Worm (Caenorhabditis elegans) whole organism, L4/young adult: Measurements from ENCODE around the gene cah-2.
"Not testable (repeated sequence)": the region's sequence is repeated elsewhere in the genome, so short reads cannot be mapped to it uniquely, and the experiment has no call there.

Source experiments
- W03F9.2 ChIP-seq: fragments of 150-350 bp; optimal IDR thresholded peaks from 2 replicates; lab custom pipeline; 2014; ENCODE audit warnings: missing biosample characterization, missing genetic modification characterization
- dao-5 ChIP-seq: sonication (generic microtip); optimal IDR thresholded peaks from 2 replicates; lab custom pipeline; 2016; ENCODE audit warnings: missing genotype, missing genetic modification characterization, moderate library complexity, missing compliant biosample characterization
- him-1 ChIP-seq: sonication (generic microtip); optimal IDR thresholded peaks from 2 replicates; lab custom pipeline; 2016; ENCODE audit warnings: missing genotype, missing genetic modification reagents, missing genetic modification characterization, missing compliant biosample characterization

cah-2 gene

DNA sequence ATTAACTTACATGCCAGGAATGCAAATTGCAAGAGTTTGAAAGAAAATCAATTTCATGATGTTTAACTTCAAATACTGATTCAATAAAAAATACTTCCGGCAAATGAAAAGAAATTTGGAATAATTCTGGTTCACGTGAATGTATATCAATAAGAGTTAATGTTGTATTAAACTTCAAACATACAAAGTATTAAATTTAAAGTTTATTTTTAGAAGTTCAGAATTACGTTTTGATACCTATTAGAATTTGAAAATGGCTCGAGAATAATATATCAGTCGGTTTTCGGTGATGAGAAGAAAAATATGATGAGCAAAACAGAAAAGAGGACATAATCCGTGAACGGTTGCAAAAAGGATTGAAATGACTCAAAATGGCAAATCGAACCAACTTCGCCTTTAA, 6.7 kb upstream of the cah-2 start, which contains the start of gene D1022.9:
Gene D1022.9 (minus strand): TSS at position 101 of the 400 bp plus-strand sequence.
- TF ChIP-seq W03F9.2 (no peak), dao-5 (no peak), him-1 (tag; lab: Kevin White, UChicago) (no peak)

DNA sequence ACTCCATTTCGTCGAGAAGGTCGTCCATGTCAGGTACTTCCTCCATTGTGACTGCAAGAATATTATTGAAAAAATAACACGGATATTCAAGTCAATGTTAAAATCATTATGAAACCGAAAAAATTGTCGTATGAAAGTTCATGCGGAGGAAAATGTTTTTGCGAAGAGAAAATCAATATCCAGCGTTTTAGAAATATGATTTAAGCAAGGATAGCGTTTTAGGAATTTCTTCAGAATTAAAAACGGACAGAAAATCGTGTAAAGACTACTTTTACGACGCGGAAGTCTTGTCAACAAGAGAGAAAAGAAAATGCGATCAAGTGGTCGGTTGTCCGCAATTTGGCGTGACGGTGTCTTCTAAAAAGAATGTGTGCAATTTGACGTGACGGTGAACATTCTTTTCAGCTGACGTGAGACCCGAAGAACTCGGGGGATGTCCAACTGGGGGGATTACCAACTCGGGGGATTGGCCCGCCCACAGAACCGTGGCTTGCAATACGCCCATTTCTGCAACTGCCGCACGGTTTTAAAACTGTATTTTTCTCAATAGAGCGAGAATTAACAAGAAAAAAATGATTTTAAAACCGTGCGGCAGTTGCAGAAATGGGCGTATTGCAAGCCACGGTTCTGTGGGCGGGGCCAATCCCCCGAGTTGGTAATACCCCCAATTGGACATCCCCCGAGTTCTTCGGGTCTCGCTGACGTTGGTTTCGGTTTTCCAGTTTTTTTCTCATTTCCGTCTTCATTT, 4.2 kb downstream of the cah-2 start, which contains the start of the genes aka-1 and ubc-6:
Gene aka-1 (minus strand): TSS at position 51 of the 748 bp plus-strand sequence.
Gene ubc-6 (plus strand): TSS at position 701 of the 748 bp plus-strand sequence.
- TF ChIP-seq W03F9.2, result peak; percentile 71
- TF ChIP-seq dao-5, result peak; percentile 7
- TF ChIP-seq him-1 (tag; lab: Kevin White, UChicago), result peak; percentile 78

DNA sequence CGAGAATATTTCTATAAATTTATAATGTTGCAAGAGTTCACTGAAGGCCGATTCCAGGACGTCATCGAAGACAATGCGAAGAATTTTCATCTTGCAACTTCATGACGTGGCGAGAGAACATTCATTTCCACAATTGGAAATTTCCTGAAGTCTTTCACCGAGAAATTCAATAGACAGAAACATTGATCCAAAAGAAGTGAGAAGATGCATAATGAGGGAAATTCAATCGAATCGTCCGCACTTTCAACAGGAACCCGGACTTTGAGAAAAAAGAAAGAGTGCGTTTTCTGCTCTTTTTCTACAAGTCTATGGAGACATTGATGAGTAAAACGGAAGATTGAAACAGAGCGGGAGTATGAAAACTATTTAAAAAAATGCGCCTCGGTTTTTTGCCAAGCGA, 13.6 kb downstream of the cah-2 start:
- TF ChIP-seq dao-5, result no peak
- no peak for TF ChIP-seq him-1 (tag; lab: Kevin White, UChicago)
- no peak for TF ChIP-seq W03F9.2

DNA sequence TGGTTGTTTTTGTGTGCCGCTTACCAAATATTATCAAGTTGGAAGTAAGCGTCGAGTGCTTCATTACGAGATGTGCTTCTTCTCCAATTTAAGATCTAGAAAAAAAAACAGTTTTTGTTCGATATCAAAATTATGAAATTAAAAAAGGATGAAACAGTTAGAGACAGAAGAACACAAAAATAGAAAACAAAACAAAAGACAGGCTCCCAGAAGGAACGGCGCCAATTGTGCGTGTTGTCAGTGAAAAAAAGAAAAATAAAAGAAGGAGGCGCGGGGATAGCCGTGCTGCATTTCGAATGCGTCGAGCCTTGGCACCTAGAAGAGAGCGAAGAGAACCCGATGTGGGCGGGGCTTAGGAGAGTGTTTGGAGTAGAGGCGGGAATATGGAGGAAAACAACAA, 17.4 kb downstream of the cah-2 start, which contains the start of gene sro-1:
Gene sro-1 (minus strand): TSS at position 101 of the 400 bp plus-strand sequence.
- TF ChIP-seq W03F9.2, result no peak
- no peak for TF ChIP-seq him-1 (tag; lab: Kevin White, UChicago)
- no peak for TF ChIP-seq dao-5

DNA sequence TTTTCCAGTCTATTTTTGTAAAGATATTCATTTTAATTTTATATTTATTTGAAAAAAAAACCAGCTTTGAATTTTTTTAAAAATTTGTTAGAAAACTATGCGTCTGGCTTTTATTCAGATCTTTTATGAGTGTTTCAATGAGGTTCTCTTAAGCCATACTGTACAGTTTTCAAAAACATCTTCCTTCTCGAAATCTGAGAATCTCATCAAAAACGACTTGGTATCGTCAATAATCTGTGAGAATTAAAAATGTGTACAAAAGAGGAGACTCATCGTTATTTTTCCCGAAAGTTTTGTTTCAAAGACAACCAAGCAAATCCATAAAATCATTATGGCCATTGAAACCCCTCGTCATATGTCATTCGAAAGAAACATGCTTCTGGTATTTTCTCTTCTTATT, 23.7 kb downstream of the cah-2 start, which contains the start of gene D1022.2:
Gene D1022.2 (plus strand): TSS at position 301 of the 400 bp plus-strand sequence.
- no peak for TF ChIP-seq W03F9.2
- TF ChIP-seq dao-5, result no peak
- no peak for TF ChIP-seq him-1 (tag; lab: Kevin White, UChicago)

DNA sequence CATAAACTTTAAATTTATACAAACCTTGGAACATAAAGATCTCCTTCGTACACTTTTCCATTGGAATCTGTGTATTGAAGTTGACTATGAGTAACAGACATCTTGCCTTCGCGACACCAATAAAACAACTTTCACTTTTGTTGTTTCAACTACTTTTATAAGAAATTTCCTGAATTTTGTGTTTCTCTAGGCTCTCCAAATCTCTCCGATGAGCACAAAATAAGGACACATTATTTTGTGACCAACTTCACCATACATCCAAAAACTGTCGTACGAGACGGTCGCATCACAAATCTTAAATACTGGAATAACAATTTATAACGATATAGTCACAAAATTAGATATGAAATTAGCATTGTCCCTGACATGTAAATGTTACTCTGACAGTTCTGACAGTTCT, 24.2 kb downstream of the cah-2 start, which contains the start of gene D1022.5:
Gene D1022.5 (minus strand): TSS at position 101 of the 400 bp plus-strand sequence.
- TF ChIP-seq W03F9.2, result no peak
- no peak for TF ChIP-seq dao-5
- no peak for TF ChIP-seq him-1 (tag; lab: Kevin White, UChicago)

DNA sequence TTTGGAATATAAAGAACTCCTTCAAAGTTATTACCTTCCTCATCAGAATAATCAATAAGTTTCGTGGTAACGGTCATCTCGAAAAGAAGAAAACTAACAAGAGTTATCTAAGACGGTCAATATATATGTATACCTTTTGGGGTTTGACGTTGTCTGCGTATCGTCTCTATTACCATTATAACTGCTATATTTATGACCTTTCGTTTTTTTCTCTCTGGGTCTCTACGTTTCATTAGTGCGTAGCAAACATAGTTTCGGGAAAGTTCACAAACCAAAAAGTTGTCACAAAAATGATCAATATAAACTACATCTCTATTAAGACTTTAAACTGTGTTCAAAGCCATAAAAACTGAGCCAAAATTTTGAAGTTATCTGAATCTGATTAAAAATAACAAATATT, 25.7 kb downstream of the cah-2 start, which contains the start of gene D1022.4:
Gene D1022.4 (minus strand): TSS at position 83 of the 400 bp plus-strand sequence.
- TF ChIP-seq dao-5 (no peak), him-1 (tag; lab: Kevin White, UChicago) (no peak), W03F9.2 (no peak)

DNA sequence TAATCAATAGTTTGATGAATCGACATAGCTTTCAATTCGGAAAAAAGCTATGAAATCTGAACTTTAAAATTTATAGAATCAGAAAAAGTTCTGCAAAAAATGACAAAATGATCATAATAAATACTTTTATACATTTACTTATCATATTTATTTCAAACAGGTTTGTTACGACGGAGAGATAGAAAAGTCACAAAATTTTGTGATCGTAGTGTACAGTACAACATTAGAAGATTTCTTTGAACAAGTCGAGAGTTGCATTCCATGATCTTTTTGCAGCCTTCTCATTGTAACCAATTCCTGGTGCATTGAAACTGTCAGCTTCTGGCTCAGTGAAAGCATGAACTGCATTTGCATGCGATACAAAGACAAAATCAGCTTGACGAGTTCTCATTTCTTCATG, 26.7 kb downstream of the cah-2 start, which contains the start of gene D1022.3:
Gene D1022.3 (minus strand): TSS at position 101 of the 400 bp plus-strand sequence.
- TF ChIP-seq dao-5, result no peak
- TF ChIP-seq him-1 (tag; lab: Kevin White, UChicago), result no peak
- no peak for TF ChIP-seq W03F9.2

DNA sequence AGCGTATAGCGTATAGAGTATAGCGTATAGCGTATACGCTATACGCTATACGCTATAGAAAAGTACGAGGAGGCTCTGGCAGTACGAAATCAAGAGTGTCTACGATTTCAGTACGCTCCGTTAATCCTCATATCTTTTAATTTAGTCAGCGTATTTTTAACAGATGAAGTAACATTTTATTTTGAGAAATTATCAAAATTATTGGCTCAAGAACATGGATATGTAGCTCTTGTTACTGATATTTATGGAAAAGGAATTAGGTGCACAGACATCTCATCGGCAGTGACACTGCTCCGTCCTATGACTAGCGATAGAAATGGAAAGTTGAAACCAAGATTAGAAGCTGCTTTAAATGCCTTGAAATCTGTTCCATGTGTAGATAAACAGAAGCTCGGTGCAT, 48.0 kb downstream of the cah-2 start, which contains the start of gene K02A2.1:
Gene K02A2.1 (plus strand): TSS at position 301 of the 400 bp plus-strand sequence.
- not testable (repeated sequence) for TF ChIP-seq W03F9.2; dao-5; him-1 (tag; lab: Kevin White, UChicago)

DNA sequence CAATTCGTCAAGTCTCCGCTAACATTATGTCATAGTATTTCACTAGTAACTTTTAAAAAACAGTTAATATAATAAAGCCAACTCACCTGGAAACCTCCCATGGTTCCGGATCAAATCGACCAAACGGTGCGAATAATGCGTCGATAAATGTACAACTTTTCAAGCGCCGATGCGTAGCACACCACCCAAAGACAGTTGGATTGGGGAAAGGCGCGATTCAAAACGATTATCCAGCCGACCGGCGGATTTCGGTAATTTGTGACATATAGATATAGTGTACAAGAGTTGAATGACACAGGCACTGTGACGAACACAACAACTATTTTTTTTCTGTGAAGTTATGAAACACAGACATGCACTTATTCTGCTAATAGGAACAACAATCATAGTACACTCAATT, 48.7 kb downstream of the cah-2 start, which contains the start of gene kcc-3:
Gene kcc-3 (minus strand): TSS at position 101 of the 400 bp plus-strand sequence.
- TF ChIP-seq W03F9.2, result no peak

DNA sequence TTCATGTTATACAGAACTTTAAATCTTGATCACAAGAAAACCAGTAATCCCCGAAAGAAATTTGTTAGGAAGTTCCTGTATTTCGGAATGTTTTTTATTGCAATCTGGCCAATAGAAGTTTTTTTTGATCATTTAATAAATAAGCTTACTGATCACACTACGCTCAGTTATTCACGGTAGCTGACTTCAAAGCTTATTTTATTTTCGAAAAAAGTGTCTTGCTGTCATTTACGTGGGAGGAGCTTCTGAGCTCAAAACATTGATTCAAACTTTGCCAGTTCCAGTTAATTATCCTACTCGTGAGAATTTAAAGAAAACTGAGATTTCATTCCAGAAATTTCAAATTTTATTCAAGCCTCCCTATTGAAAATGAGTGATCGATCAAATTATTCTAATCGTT, 50.6 kb downstream of the cah-2 start, which contains the start of gene srd-54:
Gene srd-54 (plus strand): TSS at position 301 of the 400 bp plus-strand sequence.
- no peak for TF ChIP-seq him-1 (tag; lab: Kevin White, UChicago)
- TF ChIP-seq dao-5, result no peak
